Fruit fly (Drosophila melanogaster) whole organism, embryonic: Measurements from ENCODE around the gene soti.
A peak's percentile ranks its signal among the peaks of the same experiment; 100 is the strongest.

ENCODE experiments used
- Ada2b ChIP-seq: fragments of 200-800 bp; sonication (Bioruptor generic); IDR thresholded peaks from 2 replicates; pipeline ENCODE4 v1.3.6; 2022; ENCODE audit warnings: missing biosample characterization, missing genetic modification characterization
- Awh ChIP-seq: fragments of 200-800 bp; sonication (Bioruptor generic); IDR thresholded peaks from 2 replicates; pipeline ENCODE4, ENCODE4 v1.3.6; 2022; ENCODE audit warnings: missing biosample characterization, missing genetic modification characterization
- B-H1 ChIP-seq: fragments of 200-800 bp; sonication (Bioruptor generic); IDR thresholded peaks from 3 replicates; pipeline ENCODE4 v1.3.6; 2022; ENCODE audit warnings: missing biosample characterization, missing genetic modification characterization
- Bgb ChIP-seq: fragments of 200-800 bp; sonication (Bioruptor generic); IDR thresholded peaks from 2 replicates; pipeline ENCODE4 v1.3.6; 2022; ENCODE audit warnings: missing biosample characterization, missing genetic modification characterization; ENCODE audit not compliant: partially characterized antibody
- CG12071 ChIP-seq: fragments of 200-800 bp; sonication (Bioruptor generic); optimal IDR thresholded peaks from 3 replicates; lab custom pipeline; 2018; ENCODE audit warnings: missing biosample characterization, mild to moderate bottlenecking, missing genetic modification characterization
- CG12104 ChIP-seq: fragments of 200-800 bp; sonication (Bioruptor generic); optimal IDR thresholded peaks from 3 replicates; lab custom pipeline; 2016; ENCODE audit warnings: missing biosample characterization, missing genetic modification characterization
- CG15696 ChIP-seq: fragments of 200-800 bp; sonication (Bioruptor generic); optimal IDR thresholded peaks from 2 replicates; lab custom pipeline; 2019; ENCODE audit warnings: missing biosample characterization, mild to moderate bottlenecking, missing genetic modification characterization, moderate library complexity
- CG1647 ChIP-seq: fragments of 200-800 bp; sonication (Bioruptor generic); optimal IDR thresholded peaks from 3 replicates; lab custom pipeline; 2016; ENCODE audit warnings: missing biosample characterization, missing genetic modification characterization
- CG17361 ChIP-seq: fragments of 200-800 bp; sonication (Bioruptor generic); IDR thresholded peaks from 3 replicates; pipeline ENCODE4 v1.3.6; 2022; ENCODE audit warnings: missing biosample characterization, missing genetic modification characterization
- CG18599 ChIP-seq: fragments of 200-800 bp; sonication (Bioruptor generic); optimal IDR thresholded peaks from 3 replicates; lab custom pipeline; 2017; ENCODE audit warnings: missing biosample characterization, missing genetic modification characterization, mild to moderate bottlenecking, moderate library complexity, missing genetic modification reagents
- CG2875 ChIP-seq: fragments of 200-800 bp; sonication (Bioruptor generic); optimal IDR thresholded peaks from 2 replicates; lab custom pipeline; 2017; ENCODE audit warnings: missing biosample characterization, mild to moderate bottlenecking, missing genetic modification characterization, missing genetic modification reagents
- CG31441 ChIP-seq: fragments of 200-800 bp; sonication (Bioruptor generic); IDR thresholded peaks from 2 replicates; pipeline ENCODE4 v1.3.6; 2022; ENCODE audit warnings: missing biosample characterization, missing genetic modification characterization
- CG3726 ChIP-seq: fragments of 200-800 bp; sonication (Bioruptor generic); IDR thresholded peaks from 3 replicates; pipeline ENCODE4, ENCODE4 v1.3.6; 2022; ENCODE audit warnings: missing biosample characterization, missing genetic modification characterization
- CG4617 ChIP-seq: fragments of 200-800 bp; sonication (Bioruptor generic); optimal IDR thresholded peaks from 3 replicates; lab custom pipeline; 2016; ENCODE audit warnings: missing biosample characterization, missing genetic modification characterization, borderline replicate concordance
- CG5245 ChIP-seq: fragments of 200-800 bp; sonication (Bioruptor generic); optimal IDR thresholded peaks from 3 replicates; lab custom pipeline; 2016; ENCODE audit warnings: missing biosample characterization, missing genetic modification characterization
- CG9215 ChIP-seq: fragments of 200-800 bp; sonication (Bioruptor generic); IDR thresholded peaks from 2 replicates; pipeline ENCODE4 v1.3.6; 2022; ENCODE audit warnings: missing biosample characterization, missing genetic modification characterization
- Camta ChIP-seq: fragments of 200-800 bp; sonication (Bioruptor generic); optimal IDR thresholded peaks from 2 replicates; lab custom pipeline; 2016; ENCODE audit warnings: missing biosample characterization, missing genetic modification characterization
- Dfd ChIP-seq, 2 experiments: fragments of >200 bp; optimal IDR thresholded peaks; 2 replicates each; lab custom pipeline; 2017; ENCODE audit warnings: missing biosample characterization in 2 of 2, missing genetic modification characterization in 2 of 2
- E2f2 ChIP-seq: fragments of 200-800 bp; sonication (Bioruptor generic); IDR thresholded peaks from 2 replicates; pipeline ENCODE4 v1.3.6; 2022; ENCODE audit warnings: missing biosample characterization, missing genetic modification characterization
- Ets97D ChIP-seq: fragments of 200-800 bp; sonication (Bioruptor generic); optimal IDR thresholded peaks from 3 replicates; lab custom pipeline; 2016; ENCODE audit warnings: missing biosample characterization, missing genetic modification characterization
- HLH4C ChIP-seq: fragments of 200-800 bp; sonication (Bioruptor generic); IDR thresholded peaks from 3 replicates; pipeline ENCODE4 v1.3.6; 2022; ENCODE audit warnings: missing biosample characterization, missing genetic modification characterization; ENCODE audit not compliant: partially characterized antibody
- Hand ChIP-seq: fragments of 200-800 bp; sonication (Bioruptor generic); optimal IDR thresholded peaks from 2 replicates; lab custom pipeline; 2017; ENCODE audit warnings: mild to moderate bottlenecking, missing biosample characterization, missing genetic modification reagents, missing genetic modification characterization
- Hr51 ChIP-seq, 2 experiments: fragments of 200-800 bp; sonication (Bioruptor generic); optimal IDR thresholded peaks; 2 replicates in 1 of 2; 3 replicates in 1 of 2; lab custom pipeline; 2016 to 2018; ENCODE audit warnings: missing biosample characterization in 2 of 2, missing genetic modification characterization in 2 of 2, mild to moderate bottlenecking in 1 of 2, moderate library complexity in 1 of 2
- MESR4 ChIP-seq: fragments of 200-800 bp; sonication (Bioruptor generic); optimal IDR thresholded peaks from 2 replicates; lab custom pipeline; 2018; ENCODE audit warnings: missing biosample characterization, mild to moderate bottlenecking, missing genetic modification characterization, moderate library complexity
- Poxn ChIP-seq: fragments of 200-800 bp; sonication (Bioruptor generic); IDR thresholded peaks from 2 replicates; pipeline ENCODE4 v1.3.6; 2022; ENCODE audit warnings: missing biosample characterization, missing genetic modification characterization
- Sin3A ChIP-seq: fragments of >200 bp; optimal IDR thresholded peaks from 2 replicates; lab custom pipeline; 2018
- amos ChIP-seq: fragments of 200-800 bp; sonication (Bioruptor generic); IDR thresholded peaks from 2 replicates; pipeline ENCODE4 v1.3.6; 2022; ENCODE audit warnings: missing biosample characterization, missing genetic modification characterization; ENCODE audit not compliant: partially characterized antibody
- bcd ChIP-seq: fragments of 200-800 bp; sonication (Bioruptor generic); optimal IDR thresholded peaks from 2 replicates; lab custom pipeline; 2017; ENCODE audit warnings: missing biosample characterization, mild to moderate bottlenecking, missing genetic modification characterization
- caup ChIP-seq: fragments of 200-800 bp; sonication (Bioruptor generic); optimal IDR thresholded peaks from 3 replicates; lab custom pipeline; 2017; ENCODE audit warnings: missing biosample characterization, mild to moderate bottlenecking, missing genetic modification characterization, moderate library complexity; ENCODE audit not compliant: severe bottlenecking
- chinmo ChIP-seq: fragments of 200-800 bp; sonication (Bioruptor generic); IDR thresholded peaks from 4 replicates; pipeline ENCODE4 v1.3.6; 2022; ENCODE audit warnings: missing biosample characterization, missing genetic modification characterization; ENCODE audit not compliant: partially characterized antibody
- ci ChIP-seq: fragments of 200-800 bp; sonication (Bioruptor generic); IDR thresholded peaks from 3 replicates; pipeline ENCODE4 v1.3.6; 2022; ENCODE audit warnings: missing biosample characterization, missing genetic modification characterization
- crol ChIP-seq: fragments of 200-800 bp; sonication (Bioruptor generic); IDR thresholded peaks from 2 replicates; pipeline ENCODE4 v1.3.6; 2022; ENCODE audit warnings: missing biosample characterization, missing genetic modification characterization
- da ChIP-seq: fragments of 200-800 bp; sonication (Bioruptor generic); optimal IDR thresholded peaks from 2 replicates; lab custom pipeline; 2016; ENCODE audit warnings: missing biosample characterization, missing genetic modification characterization
- dmrt99B ChIP-seq: fragments of 200-800 bp; sonication (Bioruptor generic); optimal IDR thresholded peaks from 2 replicates; lab custom pipeline; 2018; ENCODE audit warnings: missing biosample characterization, mild to moderate bottlenecking, missing genetic modification characterization, moderate library complexity
- dysf ChIP-seq: fragments of 200-800 bp; sonication (Bioruptor generic); IDR thresholded peaks from 3 replicates; pipeline ENCODE4 v1.3.6; 2022; ENCODE audit warnings: missing biosample characterization, missing genetic modification characterization
- emc ChIP-seq: fragments of 200-800 bp; sonication (Bioruptor generic); optimal IDR thresholded peaks from 2 replicates; lab custom pipeline; 2016; ENCODE audit warnings: missing biosample characterization, missing genetic modification characterization
- fd3F ChIP-seq: fragments of 200-800 bp; sonication (Bioruptor generic); optimal IDR thresholded peaks from 2 replicates; lab custom pipeline; 2018; ENCODE audit warnings: missing biosample characterization, mild to moderate bottlenecking, missing genetic modification characterization, moderate library complexity
- grau ChIP-seq: fragments of 200-800 bp; optimal IDR thresholded peaks from 3 replicates; lab custom pipeline; 2019; ENCODE audit warnings: missing biosample characterization, mild to moderate bottlenecking, missing genetic modification characterization, moderate library complexity
- gsb-n ChIP-seq: fragments of 200-800 bp; sonication (Bioruptor generic); optimal IDR thresholded peaks from 3 replicates; lab custom pipeline; 2018; ENCODE audit warnings: missing biosample characterization, mild to moderate bottlenecking, missing genetic modification characterization
- ham ChIP-seq: fragments of 200-800 bp; sonication (Bioruptor generic); IDR thresholded peaks from 2 replicates; pipeline ENCODE4 v1.3.6; 2022; ENCODE audit warnings: missing biosample characterization, missing genetic modification characterization
- jing ChIP-seq: fragments of 200-800 bp; sonication (Bioruptor generic); optimal IDR thresholded peaks from 2 replicates; lab custom pipeline; 2018; ENCODE audit warnings: missing biosample characterization, mild to moderate bottlenecking, missing genetic modification characterization
- lilli ChIP-seq: fragments of 200-800 bp; sonication (Bioruptor generic); optimal IDR thresholded peaks from 3 replicates; lab custom pipeline; 2016; ENCODE audit warnings: missing biosample characterization, missing genetic modification characterization
- nerfin-2 ChIP-seq: fragments of 200-800 bp; sonication (Bioruptor generic); IDR thresholded peaks from 2 replicates; pipeline ENCODE4 v1.3.6; 2022; ENCODE audit warnings: missing biosample characterization, missing genetic modification characterization; ENCODE audit not compliant: partially characterized antibody
- pnt ChIP-seq: fragments of 200-800 bp; sonication (Bioruptor generic); optimal IDR thresholded peaks from 3 replicates; lab custom pipeline; 2016; ENCODE audit warnings: missing biosample characterization, missing genetic modification characterization
- pros ChIP-seq: fragments of 200-800 bp; sonication (Bioruptor generic); optimal IDR thresholded peaks from 3 replicates; lab custom pipeline; 2019; ENCODE audit warnings: missing biosample characterization, mild to moderate bottlenecking, missing genetic modification characterization, moderate library complexity
- psq ChIP-seq: fragments of 200-800 bp; sonication (Bioruptor generic); optimal IDR thresholded peaks from 2 replicates; lab custom pipeline; 2017; ENCODE audit warnings: missing biosample characterization, missing genetic modification characterization
- sim ChIP-seq: fragments of 200-800 bp; sonication (Bioruptor generic); IDR thresholded peaks from 2 replicates; pipeline ENCODE4 v1.3.6; 2022; ENCODE audit warnings: missing biosample characterization, missing genetic modification characterization
- sima ChIP-seq: fragments of 200-800 bp; sonication (Bioruptor generic); optimal IDR thresholded peaks from 2 replicates; lab custom pipeline; 2016; ENCODE audit warnings: missing biosample characterization, missing genetic modification characterization
- sr ChIP-seq: fragments of 200-800 bp; sonication (Bioruptor generic); IDR thresholded peaks from 3 replicates; pipeline ENCODE4 v1.3.6; 2022; ENCODE audit warnings: missing biosample characterization, missing genetic modification characterization
- unc-4 ChIP-seq: fragments of 200-800 bp; sonication (Bioruptor generic); IDR thresholded peaks from 2 replicates; pipeline ENCODE4 v1.3.6; 2022; ENCODE audit warnings: missing biosample characterization, missing genetic modification characterization; ENCODE audit not compliant: partially characterized antibody
- vvl ChIP-seq: fragments of 200-800 bp; sonication (Bioruptor generic); IDR thresholded peaks from 2 replicates; pipeline ENCODE4 v1.3.6; 2022; ENCODE audit warnings: missing biosample characterization, missing genetic modification characterization

The soti gene

DNA sequence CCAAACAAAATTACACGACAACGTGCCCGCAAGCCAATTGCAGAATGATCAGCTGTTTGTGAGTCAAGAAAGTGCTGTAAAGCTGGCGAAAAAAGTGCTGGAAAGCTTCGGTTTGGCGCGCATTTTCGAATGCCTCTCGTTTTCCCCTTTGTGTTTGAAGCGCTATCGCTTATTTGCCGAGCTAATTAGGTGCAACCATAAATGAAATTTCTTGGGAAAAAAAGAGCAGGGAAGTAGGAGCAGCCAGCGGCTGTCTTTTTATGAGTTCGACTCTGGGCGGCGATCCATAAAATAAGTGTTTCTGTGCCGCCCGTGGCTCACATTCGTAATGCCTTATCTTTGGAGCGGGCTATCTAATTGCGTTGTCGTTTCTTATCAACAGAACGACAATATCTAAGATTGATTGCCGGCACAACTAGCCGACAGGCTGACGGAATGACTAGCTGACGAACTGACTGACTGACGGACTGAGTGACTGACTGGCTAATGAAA is 19.7 kb downstream of the soti start, which contains the start of gene Dnaaf5 (continued):
- TF ChIP-seq Poxn (GFP tag; lab: Robert Waterston, UW) (no peak), jing (GFP tag; lab: Kevin White, UChicago) (no peak), ci (peak; percentile 62; the same call in 2 of the 3 replicates), sr (GFP tag; lab: Robert Waterston, UW) (no peak), sim (GFP tag; lab: Robert Waterston, UW) (no peak), Dfd (GFP tag; optimal IDR thresholded peaks at IDR 0.05; lab: Kevin White, UChicago) (no peak), Ets97D (GFP tag; lab: Kevin White, UChicago) (peak; percentile 7), CG3726 (GFP tag; lab: Robert Waterston, UW) (no peak), CG2875 (no peak), gsb-n (no peak), vvl (GFP tag; lab: Robert Waterston, UW) (0 out of 2 replicates have a peak, but pooled peaks have one; percentile 34), CG9215 (GFP tag; lab: Robert Waterston, UW) (no peak), MESR4 (no peak), CG31441 (no peak), HLH4C (no peak), CG12071 (GFP tag; lab: Kevin White, UChicago) (no peak), Bgb (GFP tag; lab: Robert Waterston, UW) (0 out of 2 replicates have a peak, but pooled peaks have one; percentile 26), psq (GFP tag; lab: Kevin White, UChicago) (no peak), lilli (GFP tag; lab: Kevin White, UChicago) (no peak), CG5245 (no peak), CG4617 (GFP tag; lab: Kevin White, UChicago) (no peak), grau (peak; percentile 9), dysf (GFP tag; lab: Robert Waterston, UW) (no peak), Hr51 (GFP tag; optimal IDR thresholded peaks at IDR 0.05; lab: Kevin White, UChicago) (no peak), amos (GFP tag; lab: Robert Waterston, UW) (no peak), B-H1 (no peak; the same call in 2 of the 3 replicates), emc (no peak), ham (no peak), Ada2b (GFP tag; lab: Robert Waterston, UW) (no peak), unc-4 (no peak), bcd (GFP tag; lab: Kevin White, UChicago) (no peak), caup (no peak), crol (GFP tag; lab: Robert Waterston, UW) (no peak), CG15696 (tag; lab: Kevin White, UChicago) (no peak), Hand (GFP tag; lab: Kevin White, UChicago) (no peak), E2f2 (GFP tag; lab: Robert Waterston, UW) (peak; percentile 87), da (GFP tag; lab: Kevin White, UChicago) (no peak), chinmo (GFP tag; lab: Robert Waterston, UW) (no peak), Sin3A (lab: Kevin White, UChicago) (no peak), nerfin-2 (GFP tag; lab: Robert Waterston, UW) (no peak), CG12104 (no peak), pros (GFP tag; lab: Kevin White, UChicago) (peak; percentile 48), Awh (GFP tag; lab: Robert Waterston, UW) (no peak), dmrt99B (tag; lab: Kevin White, UChicago) (no peak), CG1647 (GFP tag; lab: Kevin White, UChicago) (no peak), Camta (GFP tag; lab: Kevin White, UChicago) (no peak), sima (no peak), fd3F (no peak), CG18599 (GFP tag; lab: Kevin White, UChicago) (peak; percentile 51), pnt (GFP tag; lab: Kevin White, UChicago) (no peak), CG17361 (0 out of 3 replicates have a peak, but pooled peaks have one; percentile 11)
